Worm (Caenorhabditis elegans): ENCODE data around the gene lin-40.

DNA sequence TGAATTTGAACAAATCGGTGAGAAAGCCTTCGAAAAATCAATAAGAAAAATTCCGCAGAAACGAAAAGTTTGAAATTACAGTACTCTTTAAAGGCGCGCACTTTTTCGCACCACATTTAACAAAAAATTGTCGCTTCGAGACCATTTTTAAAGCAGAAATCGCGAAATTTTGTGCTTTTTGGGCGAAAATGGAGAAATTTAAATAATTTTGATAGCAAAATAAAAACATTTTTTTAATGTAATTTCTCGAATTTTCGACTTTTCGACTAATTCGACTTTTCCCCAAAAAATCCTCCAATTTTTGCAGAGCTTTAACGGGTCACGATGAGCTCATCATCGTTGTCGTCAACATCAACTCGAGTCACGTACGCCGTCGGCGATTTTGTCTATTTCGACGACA is at the start of gene lin-40:
- TF ChIP-seq unc-39 (tag; optimal IDR thresholded peaks at IDR 0.05) = no peak
- no peak for TF ChIP-seq elt-2 (tag; optimal IDR thresholded peaks at IDR 0.05)
- no peak for TF ChIP-seq skn-1 (tag; optimal IDR thresholded peaks at IDR 0.05)
- no peak for TF ChIP-seq ceh-28 (tag; optimal IDR thresholded peaks at IDR 0.05)
- no peak for TF ChIP-seq nhr-77 (tag; optimal IDR thresholded peaks at IDR 0.05)
- TF ChIP-seq nhr-237 (tag; optimal IDR thresholded peaks at IDR 0.05) = no peak

Data from whole organism, L3 larva.